Worm (Caenorhabditis elegans): Measurements from ENCODE around the gene hpo-39.

The hpo-39 gene

DNA sequence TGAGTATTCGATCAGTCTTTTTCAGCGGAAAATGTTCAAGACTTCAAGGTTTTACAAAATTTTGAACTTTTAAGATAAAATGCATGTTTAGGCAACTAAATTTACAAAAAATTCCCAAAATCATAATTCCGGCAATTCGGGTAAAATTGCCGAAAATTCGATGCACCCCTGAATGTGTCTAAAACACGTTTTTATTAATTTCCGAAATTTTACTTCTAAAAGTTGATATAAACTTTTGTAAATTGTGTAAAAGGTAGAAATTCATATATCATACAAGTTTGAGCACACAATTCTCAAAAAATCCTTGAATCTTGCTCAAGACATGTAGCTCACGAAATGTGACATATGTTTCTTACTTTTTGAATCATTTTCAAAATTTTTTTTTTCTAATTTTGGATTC lies 48.6 kb downstream of the hpo-39 start:
- no peak for TF ChIP-seq hnd-1 (tag; optimal IDR thresholded peaks at IDR 0.05)
- no peak for TF ChIP-seq aly-1 (tag; optimal IDR thresholded peaks at IDR 0.05)
- no peak for TF ChIP-seq scrt-1 (GFP tag; IDR thresholded peaks at IDR 0.05)
- no peak for TF ChIP-seq tra-4 (tag; optimal IDR thresholded peaks at IDR 0.05)
- no peak for TF ChIP-seq flt-1 (GFP tag; IDR thresholded peaks at IDR 0.05)
- no peak for TF ChIP-seq B0310.2 (tag; optimal IDR thresholded peaks at IDR 0.05)
- TF ChIP-seq ceh-36 (tag; optimal IDR thresholded peaks at IDR 0.05) = no peak
- no peak for TF ChIP-seq ama-1 (optimal IDR thresholded peaks at IDR 0.05)
- no peak for TF ChIP-seq F13C5.2 (tag; optimal IDR thresholded peaks at IDR 0.05)
- no peak for TF ChIP-seq tbx-11 (GFP tag; IDR thresholded peaks at IDR 0.05)
- TF ChIP-seq hmg-4 (GFP tag; optimal IDR thresholded peaks at IDR 0.05) = no peak
- TF ChIP-seq sea-1 (GFP tag; conservative IDR thresholded peaks at IDR 0.05) = no peak
- no peak for TF ChIP-seq ceh-13 (GFP tag; optimal IDR thresholded peaks at IDR 0.05)
- TF ChIP-seq pes-1 (GFP tag; IDR thresholded peaks at IDR 0.05) = no peak
- TF ChIP-seq tbx-37 (GFP tag; conservative IDR thresholded peaks at IDR 0.05) = no peak
- TF ChIP-seq ets-7 (tag; optimal IDR thresholded peaks at IDR 0.05) = no peak
- no peak for TF ChIP-seq hmbx-1 (tag; optimal IDR thresholded peaks at IDR 0.05)

DNA sequence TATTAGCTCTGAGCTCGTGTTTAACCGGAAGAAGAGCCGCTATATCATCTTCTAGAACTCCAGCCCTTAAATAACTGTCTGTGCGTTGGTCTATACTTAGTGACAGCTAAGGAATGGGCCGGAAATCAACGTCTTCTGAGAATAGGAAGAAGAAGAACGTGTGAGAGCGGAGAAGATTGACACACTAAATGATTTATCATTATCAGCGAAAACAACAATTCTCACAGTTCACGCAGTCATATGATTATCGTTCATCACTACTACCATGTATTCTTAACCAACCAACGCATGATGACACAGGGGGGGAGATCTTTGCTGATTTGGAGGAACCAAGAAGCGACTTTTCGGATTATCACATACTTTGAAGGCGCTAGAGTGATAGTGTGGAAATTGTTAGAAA lies 49.4 kb downstream of the hpo-39 start:
- TF ChIP-seq ceh-13 (GFP tag; optimal IDR thresholded peaks at IDR 0.05) (no peak), ets-7 (tag; optimal IDR thresholded peaks at IDR 0.05) (no peak), tbx-11 (GFP tag; IDR thresholded peaks at IDR 0.05) (no peak), scrt-1 (GFP tag; IDR thresholded peaks at IDR 0.05) (no peak), aly-1 (tag; optimal IDR thresholded peaks at IDR 0.05) (no peak), flt-1 (GFP tag; IDR thresholded peaks at IDR 0.05) (no peak)

ce11 chrV:4523844-4524243 lies 49.9 kb downstream of the hpo-39 start:
- TF ChIP-seq B0310.2 (tag; optimal IDR thresholded peaks at IDR 0.05) (no peak), flt-1 (GFP tag; IDR thresholded peaks at IDR 0.05) (no peak), hmg-4 (GFP tag; optimal IDR thresholded peaks at IDR 0.05) (no peak), ama-1 (optimal IDR thresholded peaks at IDR 0.05) (no peak), ets-7 (tag; optimal IDR thresholded peaks at IDR 0.05) (no peak), sea-1 (GFP tag; conservative IDR thresholded peaks at IDR 0.05) (no peak), aly-1 (tag; optimal IDR thresholded peaks at IDR 0.05) (no peak), tbx-37 (GFP tag; conservative IDR thresholded peaks at IDR 0.05) (no peak)

- no peak for TF ChIP-seq aly-1 (tag; optimal IDR thresholded peaks at IDR 0.05)
- no peak for TF ChIP-seq tbx-11 (GFP tag; IDR thresholded peaks at IDR 0.05)
- no peak for TF ChIP-seq F13C5.2 (tag; optimal IDR thresholded peaks at IDR 0.05)
- no peak for TF ChIP-seq hmbx-1 (tag; optimal IDR thresholded peaks at IDR 0.05)
- TF ChIP-seq B0310.2 (tag; optimal IDR thresholded peaks at IDR 0.05) = no peak
- no peak for TF ChIP-seq ama-1 (optimal IDR thresholded peaks at IDR 0.05)
- no peak for TF ChIP-seq ets-7 (tag; optimal IDR thresholded peaks at IDR 0.05)
- no peak for TF ChIP-seq tbx-37 (GFP tag; conservative IDR thresholded peaks at IDR 0.05)
- TF ChIP-seq flt-1 (GFP tag; IDR thresholded peaks at IDR 0.05) = no peak
- no peak for TF ChIP-seq hmg-4 (GFP tag; optimal IDR thresholded peaks at IDR 0.05)
- TF ChIP-seq hnd-1 (tag; optimal IDR thresholded peaks at IDR 0.05) = no peak
Observed at ce11 chrV:4523312-4523711, 50.4 kb downstream of the hpo-39 start.
